Fruit fly (Drosophila melanogaster): Measurements from ENCODE around the gene to.

to gene

DNA sequence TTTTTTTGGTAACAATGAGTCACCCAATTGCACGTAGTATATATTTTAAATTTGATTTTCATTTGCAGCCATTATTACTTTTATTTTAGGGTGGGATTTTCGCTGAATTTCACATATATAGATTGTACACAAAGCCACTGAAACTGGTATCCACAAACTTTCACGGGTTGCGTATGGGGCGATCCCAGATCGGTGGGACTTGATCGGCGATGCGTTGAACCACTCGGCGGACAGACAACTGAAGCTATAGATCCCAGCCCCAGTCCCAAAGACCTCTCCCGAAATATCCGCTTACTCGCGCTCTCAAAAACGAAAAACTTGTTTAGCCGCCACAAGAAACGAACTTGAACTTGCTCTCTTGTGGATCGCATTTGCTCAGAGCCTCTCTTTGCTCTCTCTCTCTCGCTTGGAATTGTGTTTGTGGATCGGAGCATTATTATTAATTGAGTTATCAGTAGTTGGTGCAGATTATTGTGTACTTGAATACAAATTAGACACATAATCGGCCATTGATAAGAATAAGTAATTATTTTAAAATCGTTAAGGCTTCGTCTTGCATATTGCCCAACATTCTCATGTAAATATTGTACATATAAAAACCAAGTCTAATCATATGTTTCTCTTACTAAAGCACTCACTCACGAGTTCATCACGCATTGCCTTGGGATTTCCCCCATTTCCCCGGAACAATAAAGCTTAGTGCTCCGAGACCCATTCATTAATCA lies 31.8 kb upstream of the to start, which contains the start of gene Cad96Ca:
Cad96Ca (minus strand) TSS at position 242 of the 725 bp plus-strand sequence.
- TF ChIP-seq CG14655 (GFP tag; optimal IDR thresholded peaks at IDR 0.05) (no peak), fd96Ca (GFP tag; IDR thresholded peaks at IDR 0.05) (no peak), EcR (GFP tag; optimal IDR thresholded peaks at IDR 0.05) (peak; percentile 48), Pif1B (GFP tag; optimal IDR thresholded peaks at IDR 0.05) (no peak), Ets98B (GFP tag; IDR thresholded peaks at IDR 0.05) (peak; percentile 24; the same call in 1 of the 2 replicates), CG34367 (tag; optimal IDR thresholded peaks at IDR 0.05) (no peak), CG17806 (tag; optimal IDR thresholded peaks at IDR 0.05) (no peak), Pif1A (GFP tag; optimal IDR thresholded peaks at IDR 0.05) (peak; percentile 23), CG8301 (tag; optimal IDR thresholded peaks at IDR 0.05) (no peak), D1 (tag; optimal IDR thresholded peaks at IDR 0.05) (no peak), CG12605 (GFP tag; IDR thresholded peaks at IDR 0.05) (peak; percentile 21; the same call in 1 of the 2 replicates), CG15710 (tag; optimal IDR thresholded peaks at IDR 0.05) (no peak), Snoo (tag; optimal IDR thresholded peaks at IDR 0.05) (no peak)

DNA sequence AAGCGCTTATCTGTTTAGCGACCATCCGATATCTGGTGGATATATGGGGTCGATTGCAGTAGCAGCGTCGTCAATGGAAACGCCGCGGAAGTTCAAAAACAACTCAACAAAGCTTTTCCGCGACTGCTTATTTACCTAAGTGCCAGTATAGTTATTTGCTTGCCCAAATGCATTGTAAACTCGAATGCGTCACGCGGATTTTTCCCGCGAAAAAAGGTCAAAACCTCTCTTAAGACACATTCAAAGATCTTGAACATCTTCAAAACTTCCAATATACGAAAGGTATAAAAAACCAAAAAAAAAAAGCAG lies 31.3 kb upstream of the to start:
- TF ChIP-seq CG10348 (GFP tag; IDR thresholded peaks at IDR 0.05) (no peak), CG32121 (GFP tag; IDR thresholded peaks at IDR 0.05) (no peak)

dm6 chr3R:25209207-25209606 lies 30.8 kb upstream of the to start:
- TF ChIP-seq CG34367 (tag; optimal IDR thresholded peaks at IDR 0.05) (no peak), CG9948 (tag; optimal IDR thresholded peaks at IDR 0.05) (no peak), CG4496 (GFP tag; IDR thresholded peaks at IDR 0.05) (no peak), Pif1B (GFP tag; optimal IDR thresholded peaks at IDR 0.05) (no peak), CG17806 (tag; optimal IDR thresholded peaks at IDR 0.05) (no peak), fd96Ca (GFP tag; IDR thresholded peaks at IDR 0.05) (no peak), Pif1A (GFP tag; optimal IDR thresholded peaks at IDR 0.05) (no peak), CG12605 (GFP tag; IDR thresholded peaks at IDR 0.05) (no peak)

dm6 chr3R:25215123-25215522 lies 24.9 kb upstream of the to start, which contains the start of gene Saysd1:
TSS of gene Saysd1 (minus strand) at chr3R:25215188.
- TF ChIP-seq CG8301 (tag; optimal IDR thresholded peaks at IDR 0.05) (no peak), D1 (tag; optimal IDR thresholded peaks at IDR 0.05) (peak; percentile 51), rn (GFP tag; IDR thresholded peaks at IDR 0.05) (no peak), Ets98B (GFP tag; IDR thresholded peaks at IDR 0.05) (peak; percentile 44), CG17806 (tag; optimal IDR thresholded peaks at IDR 0.05) (peak; percentile 16), CG4496 (GFP tag; IDR thresholded peaks at IDR 0.05) (peak; percentile 64; the same call in 2 of the 3 replicates)

DNA sequence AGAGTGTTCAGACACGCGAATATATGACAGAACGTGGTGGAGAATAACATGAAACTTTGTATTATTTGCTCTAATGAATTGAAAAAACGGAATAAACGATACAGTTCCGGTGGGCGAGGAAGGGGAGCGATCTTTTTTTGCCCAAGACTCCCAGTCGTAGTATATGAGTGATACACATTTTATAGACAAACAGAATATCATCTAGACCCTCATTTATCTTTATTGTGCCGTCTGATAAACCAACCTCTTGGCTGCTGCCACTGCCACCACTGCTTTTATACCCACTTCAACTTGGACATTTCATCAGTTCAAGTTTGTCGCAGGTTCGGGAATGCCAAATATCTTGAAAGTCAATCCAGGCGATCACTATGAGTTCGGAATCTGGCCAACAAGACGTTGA lies 24.0 kb upstream of the to start, which contains the start of gene CG31106:
CG31106 (plus strand) TSS at position 301 of the 400 bp plus-strand sequence.
- no peak for TF ChIP-seq CG17806 (tag; optimal IDR thresholded peaks at IDR 0.05)
- no peak for TF ChIP-seq CG8159 (tag; optimal IDR thresholded peaks at IDR 0.05)
- no peak for TF ChIP-seq fd96Ca (GFP tag; IDR thresholded peaks at IDR 0.05)
- TF ChIP-seq EcR (GFP tag; optimal IDR thresholded peaks at IDR 0.05), result no peak
- TF ChIP-seq rn (GFP tag; IDR thresholded peaks at IDR 0.05), result no peak
- no peak for TF ChIP-seq Pif1B (GFP tag; optimal IDR thresholded peaks at IDR 0.05)
- TF ChIP-seq gl (tag; optimal IDR thresholded peaks at IDR 0.05), result no peak
- no peak for TF ChIP-seq CG4496 (GFP tag; IDR thresholded peaks at IDR 0.05)
- TF ChIP-seq CG8301 (tag; optimal IDR thresholded peaks at IDR 0.05), result no peak
- no peak for TF ChIP-seq Snoo (tag; optimal IDR thresholded peaks at IDR 0.05)

dm6 chr3R:25219018-25219417 lies 21.0 kb upstream of the to start, which contains the start of gene CG31103:
TSS of gene CG31103 (plus strand) at chr3R:25219318.
- no peak for TF ChIP-seq Pif1B (GFP tag; optimal IDR thresholded peaks at IDR 0.05)
- no peak for TF ChIP-seq Pif1A (GFP tag; optimal IDR thresholded peaks at IDR 0.05)
- no peak for TF ChIP-seq CG8301 (tag; optimal IDR thresholded peaks at IDR 0.05)
- TF ChIP-seq CG12605 (GFP tag; IDR thresholded peaks at IDR 0.05), result no peak
- TF ChIP-seq Snoo (tag; optimal IDR thresholded peaks at IDR 0.05), result no peak
- TF ChIP-seq CG4496 (GFP tag; IDR thresholded peaks at IDR 0.05), result no peak
- TF ChIP-seq EcR (GFP tag; optimal IDR thresholded peaks at IDR 0.05), result no peak
- TF ChIP-seq CG8159 (tag; optimal IDR thresholded peaks at IDR 0.05), result no peak
- no peak for TF ChIP-seq Ets98B (GFP tag; IDR thresholded peaks at IDR 0.05)
- TF ChIP-seq CG9948 (tag; optimal IDR thresholded peaks at IDR 0.05), result no peak
- TF ChIP-seq rn (GFP tag; IDR thresholded peaks at IDR 0.05), result no peak
- TF ChIP-seq CG17806 (tag; optimal IDR thresholded peaks at IDR 0.05), result no peak
- no peak for TF ChIP-seq CG32121 (GFP tag; IDR thresholded peaks at IDR 0.05)
- TF ChIP-seq D1 (tag; optimal IDR thresholded peaks at IDR 0.05), result no peak
- no peak for TF ChIP-seq gl (tag; optimal IDR thresholded peaks at IDR 0.05)
- TF ChIP-seq CG13204 (GFP tag; optimal IDR thresholded peaks at IDR 0.05), result no peak
- no peak for TF ChIP-seq CG34367 (tag; optimal IDR thresholded peaks at IDR 0.05)

DNA sequence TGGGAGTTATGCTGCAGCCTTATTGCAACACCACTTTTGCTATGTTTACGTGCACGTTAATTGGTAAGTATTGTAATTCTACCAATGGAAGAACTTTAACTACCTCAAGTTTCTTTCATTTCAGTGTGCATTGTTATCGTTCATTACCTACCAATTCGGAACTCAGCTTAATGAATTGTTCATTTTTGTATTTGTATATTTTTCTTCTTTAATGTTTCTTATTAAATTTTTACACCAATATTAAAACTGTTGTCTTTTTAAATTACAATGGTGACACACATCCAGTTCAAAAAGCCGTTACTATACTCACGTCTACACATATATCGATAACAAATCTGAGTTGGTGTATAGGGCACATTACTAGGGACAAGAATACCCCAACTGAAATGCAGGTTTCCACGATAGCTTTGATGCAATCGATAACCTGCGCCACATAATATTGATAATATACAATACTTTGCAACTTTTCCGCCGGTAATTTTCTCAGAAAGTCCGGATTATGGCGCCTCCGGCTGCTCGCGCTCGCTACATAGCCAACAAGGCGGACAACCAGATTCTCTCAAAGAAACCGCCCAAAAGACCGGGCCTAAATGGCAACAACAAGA lies 18.7 kb upstream of the to start, which contains the start of gene Alg9:
Alg9 (plus strand) TSS at position 387 of the 605 bp plus-strand sequence.
- no peak for TF ChIP-seq CG12605 (GFP tag; IDR thresholded peaks at IDR 0.05)
- no peak for TF ChIP-seq Snoo (tag; optimal IDR thresholded peaks at IDR 0.05)
- TF ChIP-seq CG34367 (tag; optimal IDR thresholded peaks at IDR 0.05), result no peak
- no peak for TF ChIP-seq D1 (tag; optimal IDR thresholded peaks at IDR 0.05)
- no peak for TF ChIP-seq CG17806 (tag; optimal IDR thresholded peaks at IDR 0.05)
